Worm (Caenorhabditis elegans) whole organism, L2 larva: ENCODE measurements around the gene algn-1.

Experiments used
- C34F6.9 ChIP-seq: fragments of 150-350 bp; optimal IDR thresholded peaks from 2 replicates; lab custom pipeline; 2014; ENCODE audit warnings: missing biosample characterization, missing genetic modification characterization
- F13H6.1 ChIP-seq: sonication (generic microtip); optimal IDR thresholded peaks from 2 replicates; lab custom pipeline; 2016; ENCODE audit warnings: missing genetic modification characterization, missing compliant biosample characterization
- R02D3.7 ChIP-seq: fragments of 150-350 bp; optimal IDR thresholded peaks from 2 replicates; lab custom pipeline; 2014; ENCODE audit warnings: missing biosample characterization, missing genetic modification characterization
- Y55F3AM.14 ChIP-seq: fragments of 200-800 bp; sonication (Bioruptor generic); optimal IDR thresholded peaks from 2 replicates; lab custom pipeline; 2018; ENCODE audit warnings: mild to moderate bottlenecking, missing genetic modification characterization, missing compliant biosample characterization
- ZK546.5 ChIP-seq: sonication (generic microtip); optimal IDR thresholded peaks from 2 replicates; lab custom pipeline; 2017; ENCODE audit warnings: missing biosample characterization, missing genetic modification characterization
- alr-1 ChIP-seq: fragments of 150-350 bp; optimal IDR thresholded peaks from 2 replicates; lab custom pipeline; 2014; ENCODE audit warnings: missing biosample characterization, missing genetic modification characterization
- aly-2 ChIP-seq: fragments of 150-350 bp; optimal IDR thresholded peaks from 2 replicates; lab custom pipeline; 2014; ENCODE audit warnings: missing biosample characterization, missing genetic modification characterization
- ama-1 ChIP-seq: fragments of 150-350 bp; optimal IDR thresholded peaks from 2 replicates; lab custom pipeline; 2018; ENCODE audit warnings: inconsistent platforms
- blmp-1 ChIP-seq: sonication (generic microtip); optimal IDR thresholded peaks from 2 replicates; lab custom pipeline; 2017; ENCODE audit warnings: missing genetic modification characterization, mild to moderate bottlenecking, missing compliant biosample characterization, antibody characterized with exemption, moderate library complexity; ENCODE audit not compliant: insufficient read depth
- ceh-16 ChIP-seq: fragments of 150-350 bp; optimal IDR thresholded peaks from 2 replicates; lab custom pipeline; 2014; ENCODE audit warnings: missing biosample characterization, missing genetic modification characterization
- ceh-82 ChIP-seq: fragments of 150-350 bp; optimal IDR thresholded peaks from 2 replicates; lab custom pipeline; 2014; ENCODE audit warnings: missing biosample characterization, missing genetic modification characterization
- crh-2 ChIP-seq: sonication (generic microtip); optimal IDR thresholded peaks from 2 replicates; lab custom pipeline; 2017; ENCODE audit warnings: missing biosample characterization, missing genetic modification characterization
- dmd-4 ChIP-seq: sonication (generic microtip); optimal IDR thresholded peaks from 2 replicates; lab custom pipeline; 2017; ENCODE audit warnings: missing biosample characterization, missing genetic modification characterization
- egl-27 ChIP-seq: sonication (generic microtip); optimal IDR thresholded peaks from 3 replicates; lab custom pipeline; 2017; ENCODE audit warnings: missing biosample characterization, missing genetic modification reagents, missing genetic modification characterization
- elt-1 ChIP-seq: fragments of 150-350 bp; optimal IDR thresholded peaks from 2 replicates; lab custom pipeline; 2014; ENCODE audit warnings: missing biosample characterization, missing genetic modification characterization
- elt-3 ChIP-seq: sonication (generic microtip); optimal IDR thresholded peaks from 2 replicates; lab custom pipeline; 2017; ENCODE audit warnings: missing biosample characterization, missing genetic modification characterization
- fos-1 ChIP-seq: fragments of 150-350 bp; optimal IDR thresholded peaks from 2 replicates; lab custom pipeline; 2014; ENCODE audit warnings: missing biosample characterization, missing genetic modification characterization
- gmeb-1 ChIP-seq: fragments of 150-350 bp; optimal IDR thresholded peaks from 2 replicates; lab custom pipeline; 2014; ENCODE audit warnings: missing biosample characterization, missing genetic modification characterization
- lin-11 ChIP-seq: fragments of 150-350 bp; sonication (generic microtip); optimal IDR thresholded peaks from 2 replicates; lab custom pipeline; 2014; ENCODE audit warnings: missing biosample characterization, missing genetic modification characterization, inconsistent platforms, mixed read lengths
- lin-13 ChIP-seq: fragments of 150-350 bp; optimal IDR thresholded peaks from 2 replicates; lab custom pipeline; 2014; ENCODE audit warnings: missing biosample characterization, missing genetic modification reagents, missing genetic modification characterization
- lin-39 ChIP-seq: fragments of 150-350 bp; optimal IDR thresholded peaks from 2 replicates; lab custom pipeline; 2014; ENCODE audit warnings: missing biosample characterization, missing genetic modification reagents, missing genetic modification characterization
- lsy-2 ChIP-seq, 2 experiments: fragments of 150-350 bp in 1 of 2; sonication (generic microtip) in 1 of 2; optimal IDR thresholded peaks; 2 replicates each; lab custom pipeline; 2014 to 2017; ENCODE audit warnings: missing biosample characterization in 2 of 2, missing genetic modification characterization in 2 of 2
- mab-5 ChIP-seq: fragments of 150-350 bp; optimal IDR thresholded peaks from 2 replicates; lab custom pipeline; 2014; ENCODE audit warnings: missing biosample characterization, missing genetic modification characterization
- mbf-1 ChIP-seq: sonication (generic microtip); optimal IDR thresholded peaks from 2 replicates; lab custom pipeline; 2017; ENCODE audit warnings: missing biosample characterization, missing genetic modification characterization
- mdl-1 ChIP-seq, 2 experiments: fragments of 150-350 bp in 1 of 2; sonication (generic microtip) in 1 of 2; optimal IDR thresholded peaks; 2 replicates each; lab custom pipeline; 2017; ENCODE audit warnings: missing biosample characterization in 2 of 2, missing genetic modification characterization in 2 of 2
- nhr-11 ChIP-seq: fragments of 150-350 bp; optimal IDR thresholded peaks from 2 replicates; lab custom pipeline; 2014; ENCODE audit warnings: missing biosample characterization, missing genetic modification characterization
- nhr-12 ChIP-seq: fragments of 150-350 bp; optimal IDR thresholded peaks from 2 replicates; lab custom pipeline; 2014; ENCODE audit warnings: missing biosample characterization, missing genetic modification characterization
- nhr-129 ChIP-seq: fragments of 150-350 bp; optimal IDR thresholded peaks from 2 replicates; lab custom pipeline; 2014; ENCODE audit warnings: missing biosample characterization, missing genetic modification characterization
- nhr-21 ChIP-seq: fragments of 150-350 bp; optimal IDR thresholded peaks from 2 replicates; lab custom pipeline; 2014; ENCODE audit warnings: missing biosample characterization, missing genetic modification characterization
- nhr-23 ChIP-seq: fragments of 150-350 bp; optimal IDR thresholded peaks from 2 replicates; lab custom pipeline; 2014; ENCODE audit warnings: missing biosample characterization, missing genetic modification reagents, missing genetic modification characterization
- nhr-237 ChIP-seq: fragments of 150-350 bp; optimal IDR thresholded peaks from 2 replicates; lab custom pipeline; 2014; ENCODE audit warnings: missing biosample characterization, missing genetic modification characterization
- nhr-25 ChIP-seq: fragments of 150-350 bp; sonication (generic microtip); optimal IDR thresholded peaks from 3 replicates; lab custom pipeline; 2014; ENCODE audit warnings: missing biosample characterization, missing genetic modification characterization
- nhr-6 ChIP-seq: fragments of 150-350 bp; optimal IDR thresholded peaks from 2 replicates; lab custom pipeline; 2014; ENCODE audit warnings: missing biosample characterization, missing genetic modification characterization
- nhr-77 ChIP-seq: fragments of 150-350 bp; optimal IDR thresholded peaks from 2 replicates; lab custom pipeline; 2014; ENCODE audit warnings: missing biosample characterization, missing genetic modification characterization
- peb-1 ChIP-seq: fragments of 150-350 bp; optimal IDR thresholded peaks from 2 replicates; lab custom pipeline; 2014; ENCODE audit warnings: missing biosample characterization, missing genetic modification characterization
- sem-4 ChIP-seq: fragments of 150-350 bp; optimal IDR thresholded peaks from 2 replicates; lab custom pipeline; 2014; ENCODE audit warnings: missing biosample characterization, missing genetic modification reagents, missing genetic modification characterization
- skn-1 ChIP-seq: sonication (generic microtip); optimal IDR thresholded peaks from 2 replicates; lab custom pipeline; 2017; ENCODE audit warnings: missing biosample characterization, missing genetic modification characterization
- sma-3 ChIP-seq: sonication (generic microtip); optimal IDR thresholded peaks from 2 replicates; lab custom pipeline; 2016; ENCODE audit warnings: missing genetic modification reagents, missing genetic modification characterization, missing compliant biosample characterization
- sma-9 ChIP-seq, 2 experiments: fragments of 150-350 bp in 1 of 2; sonication (generic microtip) in 1 of 2; optimal IDR thresholded peaks; 2 replicates each; lab custom pipeline; 2014 to 2016; ENCODE audit warnings: missing genetic modification characterization in 2 of 2, mild to moderate bottlenecking in 1 of 2, missing biosample characterization in 1 of 2, missing compliant biosample characterization in 1 of 2, missing genetic modification reagents in 1 of 2, moderate library complexity in 1 of 2
- snpc-4 ChIP-seq: fragments of 150-350 bp; optimal IDR thresholded peaks from 2 replicates; lab custom pipeline; 2014; ENCODE audit warnings: missing biosample characterization, missing genetic modification characterization
- unc-39 ChIP-seq: fragments of 150-350 bp; optimal IDR thresholded peaks from 2 replicates; lab custom pipeline; 2014; ENCODE audit warnings: missing biosample characterization, missing genetic modification characterization
- unc-55 ChIP-seq: fragments of 150-350 bp; sonication (generic microtip); optimal IDR thresholded peaks from 3 replicates; lab custom pipeline; 2014; ENCODE audit warnings: missing biosample characterization, missing genetic modification reagents, missing genetic modification characterization
- unc-62 ChIP-seq: fragments of 150-350 bp; optimal IDR thresholded peaks from 2 replicates; lab custom pipeline; 2014; ENCODE audit warnings: missing biosample characterization, missing genetic modification reagents, missing genetic modification characterization
- zag-1 ChIP-seq: fragments of 150-350 bp; optimal IDR thresholded peaks from 2 replicates; lab custom pipeline; 2014; ENCODE audit warnings: missing biosample characterization, missing genetic modification characterization
- ztf-1 ChIP-seq: fragments of 200-800 bp; sonication (Bioruptor generic); conservative IDR thresholded peaks from 2 replicates; pipeline ENCODE4 v1.3.6; 2022; ENCODE audit warnings: missing genetic modification characterization, missing compliant biosample characterization
- ztf-11 ChIP-seq: sonication (generic microtip); optimal IDR thresholded peaks from 2 replicates; lab custom pipeline; 2017; ENCODE audit warnings: missing biosample characterization, missing genetic modification characterization
- ztf-4 ChIP-seq: fragments of 150-350 bp; optimal IDR thresholded peaks from 2 replicates; lab custom pipeline; 2014; ENCODE audit warnings: missing biosample characterization, missing genetic modification characterization

The algn-1 gene

DNA sequence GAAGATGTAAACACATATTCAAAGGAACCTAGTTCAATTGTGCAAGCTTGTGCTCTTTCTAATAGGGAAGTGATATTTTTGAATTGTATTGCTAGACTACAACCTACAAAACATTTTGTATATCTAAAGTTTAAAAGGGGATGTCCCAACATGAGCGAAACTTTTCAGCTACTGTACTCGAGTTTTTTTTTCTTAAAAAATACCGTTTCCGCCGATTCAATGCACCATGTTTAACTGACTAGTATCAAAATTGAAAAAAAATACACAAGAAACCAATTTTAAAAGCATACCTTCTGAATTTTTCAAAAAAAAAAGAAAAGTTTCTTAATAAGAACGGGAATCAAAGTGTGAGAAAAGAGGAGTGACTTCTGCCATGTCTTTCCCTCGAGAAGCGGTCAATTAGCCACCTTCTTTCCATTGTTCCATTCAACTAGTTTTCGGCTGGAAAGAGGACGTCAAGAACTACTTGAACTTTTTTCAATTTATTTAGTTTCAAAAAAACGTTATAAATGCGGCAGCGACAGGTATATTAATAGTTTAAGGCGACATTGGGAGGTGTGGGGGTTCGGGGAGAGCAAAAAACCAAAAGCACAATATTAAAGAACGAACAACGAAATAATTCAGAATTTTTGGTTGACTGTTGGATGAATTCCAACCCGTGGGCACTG, 44.5 kb upstream of the algn-1 start, which contains the start of gene nas-4 (continued):
- TF ChIP-seq sma-9 (GFP tag; optimal IDR thresholded peaks at IDR 0.05; lab: Kevin White, UChicago), result no peak
- TF ChIP-seq sma-9 (tag; optimal IDR thresholded peaks at IDR 0.05; lab: Kevin White, UChicago), result no peak
- no peak for TF ChIP-seq nhr-237 (tag; lab: Kevin White, UChicago)
- TF ChIP-seq lin-13 (GFP tag; lab: Kevin White, UChicago), result peak; percentile 42
- no peak for TF ChIP-seq nhr-77 (tag; lab: Kevin White, UChicago)
- no peak for TF ChIP-seq unc-62 (GFP tag; lab: Kevin White, UChicago)
- peak; percentile 17 for TF ChIP-seq nhr-21

DNA sequence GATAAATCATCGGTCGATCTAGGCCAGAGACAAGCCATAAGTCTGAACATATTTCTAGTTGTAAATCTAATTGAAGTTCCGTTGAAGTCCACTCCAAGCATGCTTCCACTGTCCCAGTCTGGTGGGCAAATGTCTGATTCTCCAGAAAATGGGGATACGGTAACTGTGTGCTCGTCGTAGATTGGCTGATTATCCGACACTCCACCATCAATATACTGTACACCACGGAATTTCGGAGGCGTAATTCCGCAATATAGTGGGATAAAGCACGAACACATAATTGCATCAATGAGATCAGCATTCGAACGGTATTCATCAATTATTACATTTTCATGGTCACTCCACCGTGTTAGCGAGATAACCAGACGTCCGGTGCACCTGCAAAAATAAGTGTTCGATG, 41.7 kb upstream of the algn-1 start:
- TF ChIP-seq peb-1 (tag; lab: Kevin White, UChicago), result no peak
- no peak for TF ChIP-seq egl-27 (tag; lab: Kevin White, UChicago)
- no peak for TF ChIP-seq C34F6.9 (tag; lab: Kevin White, UChicago)
- TF ChIP-seq mdl-1 (tag; optimal IDR thresholded peaks at IDR 0.05; lab: Kevin White, UChicago), result no peak
- TF ChIP-seq nhr-12 (tag; lab: Kevin White, UChicago), result no peak
- TF ChIP-seq fos-1, result no peak
- TF ChIP-seq gmeb-1 (tag; lab: Kevin White, UChicago), result no peak
- no peak for TF ChIP-seq nhr-23
- no peak for TF ChIP-seq ama-1 (lab: Kevin White, UChicago)

DNA sequence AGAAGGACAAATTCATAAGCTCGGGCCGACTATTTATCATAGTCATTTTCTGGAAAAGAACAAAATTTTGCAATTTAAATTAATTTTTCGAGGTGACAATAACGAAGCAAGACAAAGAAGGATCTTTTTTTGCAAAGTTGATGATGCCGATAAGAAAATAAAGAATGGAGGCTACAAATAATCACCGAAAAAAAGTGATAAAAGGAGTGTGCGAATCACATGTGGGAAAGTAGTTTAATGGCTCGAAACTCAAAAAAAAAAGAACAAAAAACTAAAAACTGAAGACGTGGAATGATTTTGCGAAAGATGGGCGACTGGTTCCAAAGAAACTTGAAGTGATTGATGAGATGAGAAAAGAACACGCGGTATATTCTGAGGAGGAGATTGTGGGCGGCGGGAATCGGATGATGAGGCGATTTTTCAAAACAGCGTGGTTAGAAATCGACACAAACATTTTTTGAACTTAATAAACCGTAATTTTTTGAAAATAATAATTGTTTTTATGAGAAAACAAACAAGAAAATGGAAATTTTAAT, 40.4 kb upstream of the algn-1 start, which contains the start of gene atgl-1:
atgl-1 (minus strand) TSS at position 51 of the 536 bp plus-strand sequence.
- TF ChIP-seq elt-1 (tag; lab: Kevin White, UChicago), result no peak
- TF ChIP-seq R02D3.7 (tag; lab: Kevin White, UChicago), result no peak
- TF ChIP-seq ztf-4 (tag; lab: Kevin White, UChicago), result no peak
- no peak for TF ChIP-seq lin-39 (tag; lab: Kevin White, UChicago)
- no peak for TF ChIP-seq nhr-11 (tag; lab: Kevin White, UChicago)
- no peak for TF ChIP-seq nhr-237 (tag; lab: Kevin White, UChicago)
- TF ChIP-seq ceh-82 (tag; lab: Kevin White, UChicago), result no peak
- TF ChIP-seq mab-5 (tag; lab: Kevin White, UChicago), result no peak
- no peak for TF ChIP-seq sem-4 (tag; lab: Kevin White, UChicago)
- no peak for TF ChIP-seq nhr-129 (tag; lab: Kevin White, UChicago)
- no peak for TF ChIP-seq ZK546.5
- no peak for TF ChIP-seq ceh-16
- peak; percentile 24 for TF ChIP-seq nhr-25 (tag; lab: Kevin White, UChicago)
- no peak for TF ChIP-seq ztf-11 (tag; lab: Kevin White, UChicago)
- no peak for TF ChIP-seq skn-1 (tag; lab: Kevin White, UChicago)
- TF ChIP-seq blmp-1 (tag; lab: Kevin White, UChicago), result no peak
- TF ChIP-seq nhr-6 (tag; lab: Kevin White, UChicago), result no peak
- no peak for TF ChIP-seq gmeb-1 (tag; lab: Kevin White, UChicago)
- TF ChIP-seq unc-39, result no peak
- no peak for TF ChIP-seq alr-1 (tag; lab: Kevin White, UChicago)
- TF ChIP-seq fos-1, result peak; percentile 17
- TF ChIP-seq unc-62 (GFP tag; lab: Kevin White, UChicago), result no peak
- TF ChIP-seq lsy-2 (tag; optimal IDR thresholded peaks at IDR 0.05; lab: Kevin White, UChicago), result no peak
- peak in 1 of 2 experiments; percentile 19 for TF ChIP-seq mdl-1 (tag; optimal IDR thresholded peaks at IDR 0.05; lab: Kevin White, UChicago)
- no peak for TF ChIP-seq zag-1
- no peak for TF ChIP-seq egl-27 (tag; lab: Kevin White, UChicago)
- no peak for TF ChIP-seq snpc-4
- no peak for TF ChIP-seq ztf-1 (GFP tag; lab: Robert Waterston, UW)
- TF ChIP-seq C34F6.9 (tag; lab: Kevin White, UChicago), result no peak
- no peak for TF ChIP-seq sma-3 (GFP tag; lab: Kevin White, UChicago)
- no peak for TF ChIP-seq mbf-1 (tag; lab: Kevin White, UChicago)
- TF ChIP-seq aly-2, result no peak
- TF ChIP-seq nhr-23, result no peak
- no peak for TF ChIP-seq unc-55
- peak; percentile 11 for TF ChIP-seq nhr-21
- TF ChIP-seq peb-1 (tag; lab: Kevin White, UChicago), result no peak
- no peak for TF ChIP-seq Y55F3AM.14
- no peak for TF ChIP-seq dmd-4 (tag; lab: Kevin White, UChicago)
- TF ChIP-seq lin-13 (GFP tag; lab: Kevin White, UChicago), result no peak
- TF ChIP-seq elt-3, result no peak
- TF ChIP-seq F13H6.1 (tag; lab: Kevin White, UChicago), result no peak
- TF ChIP-seq nhr-77 (tag; lab: Kevin White, UChicago), result no peak
- no peak for TF ChIP-seq lin-11 (tag; lab: Kevin White, UChicago)
- no peak for TF ChIP-seq nhr-12 (tag; lab: Kevin White, UChicago)
- TF ChIP-seq crh-2 (tag; lab: Kevin White, UChicago), result peak; percentile 4
- TF ChIP-seq ama-1 (lab: Kevin White, UChicago), result peak; percentile 48
